Worm (Caenorhabditis elegans) whole organism, L3 larva: ENCODE measurements around the gene zipt-15.

Experiments
- R02D3.7 ChIP-seq: fragments of 150-350 bp; optimal IDR thresholded peaks from 2 replicates; lab custom pipeline; 2014; ENCODE audit warnings: missing biosample characterization, missing genetic modification characterization
- ZK546.5 ChIP-seq: sonication (generic microtip); optimal IDR thresholded peaks from 2 replicates; lab custom pipeline; 2017; ENCODE audit warnings: missing biosample characterization, missing genetic modification characterization
- ama-1 ChIP-seq: fragments of 150-350 bp; optimal IDR thresholded peaks from 2 replicates; lab custom pipeline; 2018
- ceh-16 ChIP-seq: sonication (generic microtip); optimal IDR thresholded peaks from 2 replicates; lab custom pipeline; 2017; ENCODE audit warnings: missing biosample characterization, missing genetic modification characterization
- ceh-28 ChIP-seq: fragments of 150-350 bp; optimal IDR thresholded peaks from 2 replicates; lab custom pipeline; 2014; ENCODE audit warnings: missing biosample characterization, missing genetic modification reagents, missing genetic modification characterization
- daf-12 ChIP-seq: fragments of 150-350 bp; optimal IDR thresholded peaks from 2 replicates; lab custom pipeline; 2014; ENCODE audit warnings: missing biosample characterization, missing genetic modification reagents, missing genetic modification characterization
- egl-5 ChIP-seq: fragments of 150-350 bp; optimal IDR thresholded peaks from 2 replicates; lab custom pipeline; 2017; ENCODE audit warnings: missing biosample characterization, missing genetic modification reagents, missing genetic modification characterization, inconsistent platforms
- elt-1 ChIP-seq: fragments of 150-350 bp; optimal IDR thresholded peaks from 2 replicates; lab custom pipeline; 2014; ENCODE audit warnings: missing biosample characterization, missing genetic modification characterization
- elt-2 ChIP-seq: sonication (generic microtip); optimal IDR thresholded peaks from 2 replicates; lab custom pipeline; 2016; ENCODE audit warnings: missing genetic modification reagents, mild to moderate bottlenecking, missing genetic modification characterization, missing compliant biosample characterization
- elt-3 ChIP-seq, 3 experiments: fragments of 150-350 bp in 1 of 3; sonication (generic microtip) in 2 of 3; optimal IDR thresholded peaks; 2 replicates in 2 of 3; 4 replicates in 1 of 3; lab custom pipeline; 2014 to 2017; ENCODE audit warnings: missing biosample characterization in 3 of 3, missing genetic modification characterization in 3 of 3
- eor-1 ChIP-seq, 2 experiments: fragments of 150-350 bp; optimal IDR thresholded peaks; 2 replicates each; lab custom pipeline; 2014 to 2018; ENCODE audit warnings: missing biosample characterization in 2 of 2, missing genetic modification characterization in 2 of 2
- fkh-10 ChIP-seq: sonication (generic microtip); optimal IDR thresholded peaks from 2 replicates; lab custom pipeline; 2017; ENCODE audit warnings: missing biosample characterization, missing genetic modification reagents, missing genetic modification characterization
- fkh-2 ChIP-seq: fragments of 150-350 bp; optimal IDR thresholded peaks from 2 replicates; lab custom pipeline; 2014; ENCODE audit warnings: missing biosample characterization, missing genetic modification reagents, missing genetic modification characterization
- fos-1 ChIP-seq: fragments of 150-350 bp; optimal IDR thresholded peaks from 2 replicates; lab custom pipeline; 2014; ENCODE audit warnings: missing biosample characterization, missing genetic modification characterization
- hmg-11 ChIP-seq: sonication (generic microtip); optimal IDR thresholded peaks from 2 replicates; lab custom pipeline; 2016; ENCODE audit warnings: missing genetic modification characterization, missing compliant biosample characterization
- jun-1 ChIP-seq: fragments of 150-350 bp; optimal IDR thresholded peaks from 2 replicates; lab custom pipeline; 2014; ENCODE audit warnings: missing biosample characterization, missing genetic modification reagents, missing genetic modification characterization
- lin-15B ChIP-seq: fragments of 150-350 bp; optimal IDR thresholded peaks from 2 replicates; lab custom pipeline; 2014; ENCODE audit warnings: missing biosample characterization, missing genetic modification characterization
- lin-39 ChIP-seq: fragments of 150-350 bp; optimal IDR thresholded peaks from 2 replicates; lab custom pipeline; 2018; ENCODE audit warnings: missing biosample characterization, missing genetic modification reagents, missing genetic modification characterization
- lsy-12 ChIP-seq: sonication (generic microtip); optimal IDR thresholded peaks from 2 replicates; lab custom pipeline; 2016; ENCODE audit warnings: mild to moderate bottlenecking, missing genetic modification characterization, missing compliant biosample characterization
- mdl-1 ChIP-seq: fragments of 150-350 bp; optimal IDR thresholded peaks from 2 replicates; lab custom pipeline; 2014; ENCODE audit warnings: missing biosample characterization, missing genetic modification characterization
- mml-1 ChIP-seq: fragments of 150-350 bp; sonication (generic microtip); optimal IDR thresholded peaks from 3 replicates; lab custom pipeline; 2014; ENCODE audit warnings: missing biosample characterization, missing genetic modification characterization
- nfya-1 ChIP-seq: sonication (generic microtip); optimal IDR thresholded peaks from 2 replicates; lab custom pipeline; 2017; ENCODE audit warnings: missing genetic modification characterization, mild to moderate bottlenecking, missing compliant biosample characterization, antibody characterized with exemption, moderate library complexity; ENCODE audit not compliant: insufficient read depth
- nhr-11 ChIP-seq: fragments of 150-350 bp; optimal IDR thresholded peaks from 2 replicates; lab custom pipeline; 2014; ENCODE audit warnings: missing biosample characterization, missing genetic modification characterization
- nhr-12 ChIP-seq: fragments of 150-350 bp; optimal IDR thresholded peaks from 2 replicates; lab custom pipeline; 2014; ENCODE audit warnings: missing biosample characterization, missing genetic modification characterization
- nhr-23 ChIP-seq: fragments of 150-350 bp; optimal IDR thresholded peaks from 2 replicates; lab custom pipeline; 2014; ENCODE audit warnings: missing biosample characterization, missing genetic modification reagents, missing genetic modification characterization
- nhr-237 ChIP-seq: fragments of 150-350 bp; optimal IDR thresholded peaks from 2 replicates; lab custom pipeline; 2014; ENCODE audit warnings: missing biosample characterization, missing genetic modification characterization
- nhr-25 ChIP-seq: sonication (generic microtip); optimal IDR thresholded peaks from 2 replicates; lab custom pipeline; 2017; ENCODE audit warnings: missing biosample characterization, missing genetic modification characterization
- nhr-43 ChIP-seq: sonication (generic microtip); optimal IDR thresholded peaks from 2 replicates; lab custom pipeline; 2016; ENCODE audit warnings: mild to moderate bottlenecking, missing genetic modification characterization, missing compliant biosample characterization; ENCODE audit not compliant: poor library complexity, severe bottlenecking
- nhr-67 ChIP-seq: fragments of 150-350 bp; optimal IDR thresholded peaks from 2 replicates; lab custom pipeline; 2014; ENCODE audit warnings: missing biosample characterization, missing genetic modification characterization
- nhr-76 ChIP-seq: fragments of 150-350 bp; sonication (generic microtip); optimal IDR thresholded peaks from 5 replicates; lab custom pipeline; 2014; ENCODE audit warnings: missing biosample characterization, missing genetic modification characterization
- nhr-77 ChIP-seq: fragments of 150-350 bp; optimal IDR thresholded peaks from 2 replicates; lab custom pipeline; 2014; ENCODE audit warnings: missing biosample characterization, missing genetic modification characterization
- pha-4 ChIP-seq: fragments of 150-350 bp; optimal IDR thresholded peaks from 2 replicates; lab custom pipeline; 2014; ENCODE audit warnings: missing biosample characterization, missing genetic modification reagents, missing genetic modification characterization
- pqm-1 ChIP-seq: fragments of 150-350 bp; optimal IDR thresholded peaks from 2 replicates; lab custom pipeline; 2017; ENCODE audit warnings: missing biosample characterization, missing genetic modification characterization, inconsistent platforms
- sea-2 ChIP-seq: fragments of 150-350 bp; sonication (generic microtip); optimal IDR thresholded peaks from 4 replicates; lab custom pipeline; 2014; ENCODE audit warnings: missing biosample characterization, missing genetic modification reagents, missing genetic modification characterization
- skn-1 ChIP-seq: fragments of 150-350 bp; optimal IDR thresholded peaks from 2 replicates; lab custom pipeline; 2014; ENCODE audit warnings: missing biosample characterization, missing genetic modification characterization
- snpc-4 ChIP-seq: fragments of 150-350 bp; optimal IDR thresholded peaks from 2 replicates; lab custom pipeline; 2014; ENCODE audit warnings: missing biosample characterization, missing genetic modification characterization
- tbx-2 ChIP-seq: sonication (generic microtip); optimal IDR thresholded peaks from 2 replicates; lab custom pipeline; 2016; ENCODE audit warnings: mild to moderate bottlenecking, missing genetic modification characterization, missing compliant biosample characterization
- unc-39 ChIP-seq: sonication (generic microtip); optimal IDR thresholded peaks from 4 replicates; lab custom pipeline; 2017; ENCODE audit warnings: missing biosample characterization, missing genetic modification characterization
- unc-62 ChIP-seq: fragments of 150-350 bp; sonication (generic microtip); optimal IDR thresholded peaks from 4 replicates; lab custom pipeline; 2014; ENCODE audit warnings: missing biosample characterization, missing genetic modification reagents, missing genetic modification characterization
- zag-1 ChIP-seq: fragments of 150-350 bp; optimal IDR thresholded peaks from 2 replicates; lab custom pipeline; 2014; ENCODE audit warnings: missing biosample characterization, missing genetic modification characterization
- ztf-11 ChIP-seq: fragments of 150-350 bp; optimal IDR thresholded peaks from 2 replicates; lab custom pipeline; 2014; ENCODE audit warnings: missing biosample characterization, missing genetic modification characterization
- ztf-4 ChIP-seq: fragments of 150-350 bp; optimal IDR thresholded peaks from 2 replicates; lab custom pipeline; 2014; ENCODE audit warnings: missing biosample characterization, missing genetic modification characterization

zipt-15 gene

DNA sequence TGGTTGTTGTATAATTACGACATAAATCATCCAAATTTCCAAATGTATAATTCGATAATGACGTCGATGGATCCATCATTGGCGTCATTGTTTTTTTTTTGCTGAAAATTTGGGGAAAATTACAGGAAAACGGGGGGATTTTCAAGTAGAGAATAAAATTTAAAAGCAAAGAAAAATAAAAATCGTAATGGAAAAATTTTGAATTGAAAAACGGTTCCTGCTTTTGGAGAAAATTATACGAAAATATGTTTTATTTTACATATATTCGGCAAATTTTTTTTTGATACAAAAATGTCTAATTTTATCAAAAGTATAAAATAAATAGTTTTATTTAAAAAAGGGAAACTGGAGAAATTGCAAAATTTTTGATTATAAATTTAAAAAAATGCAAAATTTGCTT, at the start of gene zipt-15:
TSS of gene zipt-15 (minus strand) at position 101 of the 400 bp plus-strand sequence.
- no peak for TF ChIP-seq lsy-12 (tag; lab: Kevin White, UChicago)
- no peak for TF ChIP-seq nhr-76 (tag; lab: Kevin White, UChicago)
- TF ChIP-seq eor-1 (tag; optimal IDR thresholded peaks at IDR 0.05; lab: Kevin White, UChicago) = no peak
- TF ChIP-seq skn-1 (tag; lab: Kevin White, UChicago) = no peak
- no peak for TF ChIP-seq ceh-16 (tag; lab: Kevin White, UChicago)
- no peak for TF ChIP-seq zag-1 (tag; lab: Kevin White, UChicago)
- no peak for TF ChIP-seq nfya-1 (tag; lab: Kevin White, UChicago)
- no peak for TF ChIP-seq nhr-11 (tag; lab: Kevin White, UChicago)
- TF ChIP-seq nhr-67 (tag; lab: Kevin White, UChicago) = no peak
- TF ChIP-seq nhr-25 (tag; lab: Kevin White, UChicago) = no peak
- no peak for TF ChIP-seq pqm-1 (tag; lab: Kevin White, UChicago)
- TF ChIP-seq elt-1 (tag; lab: Kevin White, UChicago) = no peak
- TF ChIP-seq elt-2 (tag; lab: Kevin White, UChicago) = no peak
- TF ChIP-seq daf-12 = no peak

DNA sequence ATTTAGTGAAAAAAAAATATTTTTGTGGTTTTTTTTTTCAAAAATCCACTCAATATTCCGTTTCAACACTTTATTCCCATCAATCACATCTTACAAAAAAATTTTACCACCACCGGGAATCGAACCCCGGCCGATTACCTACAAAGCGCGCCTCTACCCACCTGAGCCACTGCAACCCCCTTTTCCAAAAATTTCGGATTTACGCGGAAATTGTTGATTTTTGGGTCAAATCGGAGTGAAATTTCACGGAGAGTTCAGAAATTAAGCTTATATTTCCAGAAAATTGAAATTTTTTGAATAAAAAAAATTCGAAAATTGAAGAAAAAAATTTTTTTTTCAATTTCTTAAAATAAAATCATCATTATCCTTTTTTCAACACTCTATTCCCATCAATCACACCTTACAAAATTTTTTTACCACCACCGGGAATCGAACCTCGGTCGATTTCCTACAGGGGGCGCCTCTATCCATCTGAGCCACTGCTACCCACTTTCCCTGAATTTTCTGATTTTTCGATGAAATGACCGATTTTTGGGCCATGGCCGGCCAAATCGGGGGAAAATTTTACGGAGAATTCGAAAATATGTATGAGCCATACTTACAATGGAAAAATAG, 48.5 kb upstream of the zipt-15 start:
- TF ChIP-seq unc-62 (GFP tag; lab: Kevin White, UChicago) = no peak
- no peak for TF ChIP-seq pha-4 (tag; lab: Kevin White, UChicago)
- TF ChIP-seq nhr-43 (tag; lab: Kevin White, UChicago) = no peak
- TF ChIP-seq lin-39 (tag; lab: Kevin White, UChicago) = no peak
- TF ChIP-seq zag-1 (tag; lab: Kevin White, UChicago) = no peak
- TF ChIP-seq fos-1 (tag; lab: Kevin White, UChicago) = no peak
- no peak for TF ChIP-seq lsy-12 (tag; lab: Kevin White, UChicago)
- TF ChIP-seq R02D3.7 (tag; lab: Kevin White, UChicago) = no peak
- no peak for TF ChIP-seq nhr-67 (tag; lab: Kevin White, UChicago)
- no peak for TF ChIP-seq nhr-23 (tag; lab: Kevin White, UChicago)
- no peak for TF ChIP-seq ztf-11 (tag; lab: Kevin White, UChicago)
- no peak for TF ChIP-seq lin-15B (tag; lab: Kevin White, UChicago)
- no peak for TF ChIP-seq nfya-1 (tag; lab: Kevin White, UChicago)

DNA sequence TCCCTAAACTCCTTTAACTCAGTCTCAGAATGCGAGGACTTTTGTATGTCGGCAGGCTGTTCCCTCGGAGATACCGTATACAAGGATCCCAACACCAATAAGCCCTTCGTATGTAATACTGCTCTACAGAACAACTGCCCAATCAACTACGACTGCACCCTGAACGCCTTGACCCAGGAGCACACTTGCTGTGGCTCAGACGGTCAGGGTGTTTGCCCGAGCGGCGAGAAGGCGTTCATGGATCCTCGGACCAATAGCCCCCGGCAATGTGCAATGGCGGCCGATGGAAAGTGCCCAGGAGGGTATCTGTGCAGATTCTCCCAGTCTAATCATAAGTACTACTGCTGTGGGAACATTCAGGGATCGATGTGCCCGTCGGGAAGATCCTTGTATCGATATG, 44.0 kb upstream of the zipt-15 start:
- TF ChIP-seq hmg-11 (tag; lab: Kevin White, UChicago) (no peak), nhr-12 (tag; lab: Kevin White, UChicago) (no peak), R02D3.7 (tag; lab: Kevin White, UChicago) (no peak), nhr-11 (tag; lab: Kevin White, UChicago) (no peak), tbx-2 (tag; lab: Kevin White, UChicago) (no peak), sea-2 (GFP tag; lab: Kevin White, UChicago) (no peak), daf-12 (no peak), ztf-4 (tag; lab: Kevin White, UChicago) (no peak), pha-4 (tag; lab: Kevin White, UChicago) (no peak), fos-1 (tag; lab: Kevin White, UChicago) (no peak), zag-1 (tag; lab: Kevin White, UChicago) (no peak)
- TF ChIP-seq, all 47 proteins: peak for 0

ce11 chrIV:866828-867270, 42.1 kb upstream of the zipt-15 start:
- TF ChIP-seq daf-12 (no peak), ama-1 (lab: Kevin White, UChicago) (peak; percentile 98), nhr-76 (tag; lab: Kevin White, UChicago) (no peak), nhr-77 (tag; lab: Kevin White, UChicago) (peak; percentile 73), ceh-16 (tag; lab: Kevin White, UChicago) (no peak), sea-2 (GFP tag; lab: Kevin White, UChicago) (no peak), elt-1 (tag; lab: Kevin White, UChicago) (no peak), nhr-12 (tag; lab: Kevin White, UChicago) (no peak), snpc-4 (peak; percentile 99), fkh-2 (no peak), nhr-11 (tag; lab: Kevin White, UChicago) (no peak), elt-2 (tag; lab: Kevin White, UChicago) (peak; percentile 70), skn-1 (tag; lab: Kevin White, UChicago) (peak; percentile 80), nhr-43 (tag; lab: Kevin White, UChicago) (peak; percentile 67), nfya-1 (tag; lab: Kevin White, UChicago) (peak; percentile 82), ZK546.5 (tag; lab: Kevin White, UChicago) (no peak), nhr-237 (tag; lab: Kevin White, UChicago) (no peak), unc-39 (tag; lab: Kevin White, UChicago) (no peak), ceh-28 (tag; lab: Kevin White, UChicago) (peak; percentile 52), mdl-1 (tag; lab: Kevin White, UChicago) (no peak), elt-3 (tag; optimal IDR thresholded peaks at IDR 0.05; lab: Kevin White, UChicago) (peak in 1 of 3 experiments; percentile 67), hmg-11 (tag; lab: Kevin White, UChicago) (no peak), unc-62 (GFP tag; lab: Kevin White, UChicago) (no peak), zag-1 (tag; lab: Kevin White, UChicago) (no peak), pqm-1 (tag; lab: Kevin White, UChicago) (peak; percentile 62), egl-5 (tag; lab: Kevin White, UChicago) (no peak), fkh-10 (GFP tag; lab: Kevin White, UChicago) (no peak), jun-1 (peak; percentile 46), mml-1 (tag; lab: Kevin White, UChicago) (no peak), nhr-67 (tag; lab: Kevin White, UChicago) (no peak), ztf-4 (tag; lab: Kevin White, UChicago) (no peak)
